Worm (Caenorhabditis elegans) whole organism, mixed stage, embryonic: ENCODE measurements around the gene R148.7.

Experiments
- ceh-39 ChIP-seq: fragments of 150-350 bp; optimal IDR thresholded peaks from 2 replicates; lab custom pipeline; 2014; ENCODE audit warnings: missing biosample characterization, missing genetic modification characterization
- cnd-1 ChIP-seq: fragments of 200-800 bp; sonication (Bioruptor generic); optimal IDR thresholded peaks from 2 replicates; lab custom pipeline; 2018; ENCODE audit warnings: mild to moderate bottlenecking, missing genetic modification characterization, missing compliant biosample characterization
- elt-1 ChIP-seq: sonication (generic microtip); optimal IDR thresholded peaks from 2 replicates; lab custom pipeline; 2017; ENCODE audit warnings: missing genetic modification characterization, mild to moderate bottlenecking, missing compliant biosample characterization, antibody characterized with exemption, moderate library complexity, borderline replicate concordance; ENCODE audit not compliant: insufficient read depth
- elt-3 ChIP-seq: fragments of 150-350 bp; optimal IDR thresholded peaks from 2 replicates; lab custom pipeline; 2014; ENCODE audit warnings: missing biosample characterization, missing genetic modification characterization
- flh-1 ChIP-seq: fragments of 200-800 bp; sonication (Bioruptor generic); optimal IDR thresholded peaks from 2 replicates; lab custom pipeline; 2018; ENCODE audit warnings: mild to moderate bottlenecking, missing genetic modification characterization, moderate library complexity, missing compliant biosample characterization
- nhr-237 ChIP-seq: fragments of 150-350 bp; optimal IDR thresholded peaks from 2 replicates; lab custom pipeline; 2014; ENCODE audit warnings: missing biosample characterization, missing genetic modification characterization
- nhr-76 ChIP-seq: sonication (generic microtip); optimal IDR thresholded peaks from 2 replicates; lab custom pipeline; 2017; ENCODE audit warnings: missing biosample characterization, missing genetic modification characterization
- pha-4 ChIP-seq: fragments of 150-350 bp; optimal IDR thresholded peaks from 2 replicates; lab custom pipeline; 2018; ENCODE audit warnings: missing biosample characterization, missing genetic modification reagents, missing genetic modification characterization
- snpc-4 ChIP-seq: fragments of 150-350 bp; optimal IDR thresholded peaks from 2 replicates; lab custom pipeline; 2014; ENCODE audit warnings: missing biosample characterization, missing genetic modification characterization
- sptf-1 ChIP-seq: sonication (generic microtip); optimal IDR thresholded peaks from 2 replicates; lab custom pipeline; 2017; ENCODE audit warnings: mild to moderate bottlenecking, missing genetic modification characterization, moderate library complexity, missing compliant biosample characterization
- unc-120 ChIP-seq: sonication (generic microtip); optimal IDR thresholded peaks from 2 replicates; lab custom pipeline; 2017; ENCODE audit warnings: missing genetic modification characterization, missing compliant biosample characterization; ENCODE audit not compliant: poor library complexity, severe bottlenecking
- unc-39 ChIP-seq: fragments of 150-350 bp; optimal IDR thresholded peaks from 2 replicates; lab custom pipeline; 2014; ENCODE audit warnings: missing biosample characterization, missing genetic modification characterization
- unc-62 ChIP-seq: fragments of 150-350 bp; optimal IDR thresholded peaks from 2 replicates; lab custom pipeline; 2014; ENCODE audit warnings: missing biosample characterization, missing genetic modification reagents, missing genetic modification characterization
- ztf-11 ChIP-seq: fragments of 150-350 bp; optimal IDR thresholded peaks from 2 replicates; lab custom pipeline; 2014; ENCODE audit warnings: missing biosample characterization, missing genetic modification characterization

- TF ChIP-seq unc-39 (no peak), unc-62 (GFP tag; lab: Kevin White, UChicago) (no peak), nhr-76 (tag; lab: Kevin White, UChicago) (no peak), ztf-11 (tag; lab: Kevin White, UChicago) (no peak), elt-3 (no peak), ceh-39 (no peak), cnd-1 (no peak), nhr-237 (tag; lab: Kevin White, UChicago) (no peak), unc-120 (no peak), flh-1 (GFP tag; lab: Kevin White, UChicago) (no peak), pha-4 (no peak), snpc-4 (no peak), elt-1 (tag; lab: Kevin White, UChicago) (no peak), sptf-1 (tag; lab: Kevin White, UChicago) (no peak)
Observed at ce11 chrIII:3242379-3242778, 44.2 kb upstream of the R148.7 start.
